Fruit fly (Drosophila melanogaster) whole organism, embryonic: ENCODE measurements around the gene Ac13E.
A peak's percentile ranks its signal among the peaks of the same experiment; 100 is the strongest.

ENCODE experiments used
- ATbp ChIP-seq: fragments of 200-800 bp; sonication (Bioruptor generic); optimal IDR thresholded peaks from 2 replicates; lab custom pipeline; 2017; ENCODE audit warnings: missing biosample characterization, mild to moderate bottlenecking, missing genetic modification characterization, missing genetic modification reagents
- Atf3 ChIP-seq: fragments of 200-800 bp; sonication (Bioruptor generic); optimal IDR thresholded peaks from 3 replicates; lab custom pipeline; 2016; ENCODE audit warnings: missing biosample characterization, missing genetic modification characterization
- Atf6 ChIP-seq: fragments of 200-800 bp; sonication (Bioruptor generic); IDR thresholded peaks from 2 replicates; pipeline ENCODE4 v1.3.6; 2022; ENCODE audit warnings: missing biosample characterization, missing genetic modification characterization
- B-H2 ChIP-seq: fragments of 200-800 bp; sonication (Bioruptor generic); optimal IDR thresholded peaks from 2 replicates; lab custom pipeline; 2018; ENCODE audit warnings: missing biosample characterization, mild to moderate bottlenecking, missing genetic modification characterization
- CG10147 ChIP-seq: fragments of 200-800 bp; sonication (Bioruptor generic); optimal IDR thresholded peaks from 2 replicates; lab custom pipeline; 2019; ENCODE audit warnings: missing biosample characterization, mild to moderate bottlenecking, missing genetic modification characterization, moderate library complexity
- CG10274 ChIP-seq: fragments of 200-800 bp; sonication (Bioruptor generic); optimal IDR thresholded peaks from 3 replicates; lab custom pipeline; 2017; ENCODE audit warnings: missing biosample characterization, mild to moderate bottlenecking, missing genetic modification characterization
- CG12299 ChIP-seq: fragments of 200-800 bp; sonication (Bioruptor generic); optimal IDR thresholded peaks from 2 replicates; lab custom pipeline; 2018; ENCODE audit warnings: missing biosample characterization, mild to moderate bottlenecking, missing genetic modification characterization
- CG14014 ChIP-seq: fragments of 200-800 bp; sonication (Bioruptor generic); IDR thresholded peaks from 2 replicates; pipeline ENCODE4 v1.3.6; 2022; ENCODE audit warnings: missing biosample characterization, missing genetic modification characterization
- CG14050 ChIP-seq: fragments of 200-800 bp; sonication (Bioruptor generic); IDR thresholded peaks from 3 replicates; pipeline ENCODE4 v1.3.6; 2022; ENCODE audit warnings: missing biosample characterization, missing genetic modification characterization
- CG14441 ChIP-seq: fragments of 200-800 bp; sonication (Bioruptor generic); IDR thresholded peaks from 2 replicates; pipeline ENCODE4 v1.3.6; 2022; ENCODE audit warnings: missing biosample characterization, missing genetic modification characterization
- CG17385 ChIP-seq: fragments of 200-800 bp; sonication (Bioruptor generic); optimal IDR thresholded peaks from 3 replicates; lab custom pipeline; 2018; ENCODE audit warnings: missing biosample characterization, mild to moderate bottlenecking, missing genetic modification characterization
- CG31441 ChIP-seq: fragments of 200-800 bp; sonication (Bioruptor generic); IDR thresholded peaks from 2 replicates; pipeline ENCODE4 v1.3.6; 2022; ENCODE audit warnings: missing biosample characterization, missing genetic modification characterization
- CG33213 ChIP-seq: fragments of 200-800 bp; sonication (Bioruptor generic); optimal IDR thresholded peaks from 3 replicates; lab custom pipeline; 2016; ENCODE audit warnings: missing biosample characterization, missing genetic modification characterization
- CG3838 ChIP-seq: fragments of 200-800 bp; sonication (Bioruptor generic); optimal IDR thresholded peaks from 3 replicates; lab custom pipeline; 2016; ENCODE audit warnings: missing biosample characterization, missing genetic modification characterization
- CG3995 ChIP-seq: fragments of 200-800 bp; sonication (Bioruptor generic); optimal IDR thresholded peaks from 3 replicates; lab custom pipeline; 2016; ENCODE audit warnings: missing biosample characterization, missing genetic modification characterization
- CG42726 ChIP-seq: fragments of 200-800 bp; sonication (Bioruptor generic); IDR thresholded peaks from 2 replicates; pipeline ENCODE4 v1.3.6; 2022; ENCODE audit warnings: missing biosample characterization, missing genetic modification characterization; ENCODE audit not compliant: partially characterized antibody
- CG5953 ChIP-seq: fragments of 200-800 bp; sonication (Bioruptor generic); IDR thresholded peaks from 2 replicates; pipeline ENCODE4 v1.3.6; 2022; ENCODE audit warnings: missing biosample characterization, missing genetic modification characterization
- CG6765 ChIP-seq: fragments of 200-800 bp; sonication (Bioruptor generic); optimal IDR thresholded peaks from 3 replicates; lab custom pipeline; 2017; ENCODE audit warnings: missing biosample characterization, mild to moderate bottlenecking, missing genetic modification characterization
- CG7271 ChIP-seq: fragments of 200-800 bp; sonication (Bioruptor generic); optimal IDR thresholded peaks from 2 replicates; lab custom pipeline; 2018; ENCODE audit warnings: missing biosample characterization, mild to moderate bottlenecking, missing genetic modification characterization, moderate library complexity
- Dref ChIP-seq: fragments of 200-800 bp; sonication (Bioruptor generic); IDR thresholded peaks from 2 replicates; pipeline ENCODE4 v1.3.6; 2022; ENCODE audit warnings: missing biosample characterization, missing genetic modification characterization
- Ets65A ChIP-seq: fragments of 200-800 bp; sonication (Bioruptor generic); peaks from one replicate; lab custom pipeline; 2016; ENCODE audit warnings: missing biosample characterization, missing genetic modification characterization
- Fer2 ChIP-seq: fragments of 200-800 bp; sonication (Bioruptor generic); optimal IDR thresholded peaks from 2 replicates; lab custom pipeline; 2018; ENCODE audit warnings: missing biosample characterization, mild to moderate bottlenecking, missing genetic modification characterization, moderate library complexity
- Hr3 ChIP-seq: fragments of 200-800 bp; sonication (Bioruptor generic); optimal IDR thresholded peaks from 3 replicates; lab custom pipeline; 2016; ENCODE audit warnings: missing biosample characterization, missing genetic modification characterization
- Hr39 ChIP-seq: fragments of >200 bp; optimal IDR thresholded peaks from 2 replicates; lab custom pipeline; 2017
- Lpt ChIP-seq: fragments of >200 bp; optimal IDR thresholded peaks from 2 replicates; lab custom pipeline; 2018; ENCODE audit warnings: missing biosample characterization, missing genetic modification characterization
- MBD-R2 ChIP-seq: fragments of 200-800 bp; sonication (Bioruptor generic); IDR thresholded peaks from 2 replicates; pipeline ENCODE4 v1.3.6; 2022; ENCODE audit warnings: missing biosample characterization, missing genetic modification characterization
- NK7.1 ChIP-seq: fragments of 200-800 bp; sonication (Bioruptor generic); optimal IDR thresholded peaks from 3 replicates; lab custom pipeline; 2016; ENCODE audit warnings: missing biosample characterization, missing genetic modification characterization
- Rx ChIP-seq: fragments of 200-800 bp; sonication (Bioruptor generic); IDR thresholded peaks from 2 replicates; pipeline ENCODE4 v1.3.6; 2022; ENCODE audit warnings: missing biosample characterization, missing genetic modification characterization
- Side ChIP-seq: fragments of 200-800 bp; sonication (Bioruptor generic); optimal IDR thresholded peaks from 2 replicates; lab custom pipeline; 2016; ENCODE audit warnings: missing biosample characterization, missing genetic modification characterization
- Tbp ChIP-seq: fragments of >200 bp; optimal IDR thresholded peaks from 2 replicates; lab custom pipeline; 2018; ENCODE audit warnings: missing biosample characterization, missing genetic modification characterization
- ab ChIP-seq: fragments of 200-800 bp; sonication (Bioruptor generic); optimal IDR thresholded peaks from 2 replicates; lab custom pipeline; 2016; ENCODE audit warnings: missing biosample characterization, missing genetic modification characterization
- abd-A ChIP-seq: fragments of 200-800 bp; sonication (Bioruptor generic); optimal IDR thresholded peaks from 3 replicates; lab custom pipeline; 2019; ENCODE audit warnings: missing biosample characterization, mild to moderate bottlenecking, missing genetic modification characterization, moderate library complexity
- ac ChIP-seq: fragments of 200-800 bp; sonication (Bioruptor generic); optimal IDR thresholded peaks from 3 replicates; lab custom pipeline; 2017; ENCODE audit warnings: missing biosample characterization, mild to moderate bottlenecking, missing genetic modification characterization
- ase ChIP-seq: fragments of 200-800 bp; sonication (Bioruptor generic); IDR thresholded peaks from 3 replicates; pipeline ENCODE4 v1.3.6; 2022; ENCODE audit warnings: missing biosample characterization, missing genetic modification characterization
- cas ChIP-seq: fragments of 200-800 bp; sonication (Bioruptor generic); IDR thresholded peaks from 2 replicates; pipeline ENCODE4 v1.3.6; 2022; ENCODE audit warnings: missing biosample characterization, missing genetic modification characterization
- crp ChIP-seq, 2 experiments: fragments of 200-800 bp; sonication (Bioruptor generic); optimal IDR thresholded peaks; 2 replicates in 1 of 2; 3 replicates in 1 of 2; lab custom pipeline; 2017; ENCODE audit warnings: missing biosample characterization in 2 of 2, missing genetic modification characterization in 2 of 2, mild to moderate bottlenecking in 1 of 2, moderate library complexity in 1 of 2
- dati ChIP-seq: fragments of 200-800 bp; sonication (Bioruptor generic); IDR thresholded peaks from 2 replicates; pipeline ENCODE4 v1.3.6; 2022; ENCODE audit warnings: missing biosample characterization, missing genetic modification characterization
- eve ChIP-seq, 2 experiments: fragments of >200 bp; optimal IDR thresholded peaks; 2 replicates each; lab custom pipeline; 2017; ENCODE audit warnings: missing biosample characterization in 2 of 2, missing genetic modification characterization in 2 of 2
- eyg ChIP-seq: fragments of 200-800 bp; sonication (Bioruptor generic); optimal IDR thresholded peaks from 3 replicates; lab custom pipeline; 2016; ENCODE audit warnings: missing biosample characterization, missing genetic modification characterization
- fd96Cb ChIP-seq: fragments of 200-800 bp; sonication (Bioruptor generic); optimal IDR thresholded peaks from 2 replicates; lab custom pipeline; 2018; ENCODE audit warnings: missing biosample characterization, mild to moderate bottlenecking, missing genetic modification characterization, moderate library complexity
- hb ChIP-seq: fragments of 200-800 bp; sonication (Bioruptor generic); IDR thresholded peaks from 3 replicates; pipeline ENCODE4 v1.3.6; 2022; ENCODE audit warnings: missing biosample characterization, missing genetic modification characterization; ENCODE audit not compliant: partially characterized antibody
- her ChIP-seq: fragments of 200-800 bp; sonication (Bioruptor generic); optimal IDR thresholded peaks from 2 replicates; lab custom pipeline; 2016; ENCODE audit warnings: missing biosample characterization, missing genetic modification characterization
- insv ChIP-seq, 2 experiments: fragments of 200-800 bp; sonication (Bioruptor generic); optimal IDR thresholded peaks; 3 replicates each; lab custom pipeline; 2016 to 2018; ENCODE audit warnings: missing biosample characterization in 2 of 2, missing genetic modification characterization in 2 of 2
- jigr1 ChIP-seq: fragments of 200-800 bp; sonication (Bioruptor generic); IDR thresholded peaks from 3 replicates; pipeline ENCODE4 v1.3.6; 2022; ENCODE audit warnings: missing biosample characterization, missing genetic modification characterization
- pan ChIP-seq, 4 experiments: fragments of >200 bp in 3 of 4; fragments of 200-800 bp in 1 of 4; sonication (Bioruptor generic) in 1 of 4; optimal IDR thresholded peaks in 3 of 4; IDR thresholded peaks in 1 of 4; 2 replicates each; pipeline versions ENCODE4 v1.3.6 to Lab custom; 2017 to 2022; ENCODE audit warnings: missing biosample characterization in 2 of 4, missing genetic modification characterization in 2 of 4, mixed read lengths in 1 of 4
- sc ChIP-seq, 3 experiments: fragments of >200 bp in 2 of 3; fragments of 200-800 bp in 1 of 3; sonication (Bioruptor generic) in 1 of 3; optimal IDR thresholded peaks; 2 replicates in 2 of 3; 3 replicates in 1 of 3; lab custom pipeline; 2017; ENCODE audit warnings: mild to moderate bottlenecking in 1 of 3, missing biosample characterization in 1 of 3, missing genetic modification characterization in 1 of 3, missing genetic modification reagents in 1 of 3
- sima ChIP-seq: fragments of 200-800 bp; sonication (Bioruptor generic); optimal IDR thresholded peaks from 2 replicates; lab custom pipeline; 2016; ENCODE audit warnings: missing biosample characterization, missing genetic modification characterization
- slou ChIP-seq: fragments of 200-800 bp; sonication (Bioruptor generic); optimal IDR thresholded peaks from 3 replicates; lab custom pipeline; 2016; ENCODE audit warnings: missing biosample characterization, missing genetic modification characterization
- sug ChIP-seq: fragments of 200-800 bp; optimal IDR thresholded peaks from 2 replicates; lab custom pipeline; 2019; ENCODE audit warnings: missing biosample characterization, mild to moderate bottlenecking, missing genetic modification characterization, moderate library complexity
- tgo ChIP-seq: fragments of 200-800 bp; sonication (Bioruptor generic); IDR thresholded peaks from 3 replicates; pipeline ENCODE4 v1.3.6; 2022; ENCODE audit warnings: missing biosample characterization, missing genetic modification characterization
- toy ChIP-seq: fragments of 200-800 bp; sonication (Bioruptor generic); IDR thresholded peaks from 2 replicates; pipeline ENCODE4 v1.3.6; 2022; ENCODE audit warnings: missing biosample characterization, missing genetic modification characterization
- wdn ChIP-seq: fragments of 200-800 bp; sonication (Bioruptor generic); IDR thresholded peaks from 2 replicates; pipeline ENCODE4 v1.3.6; 2022; ENCODE audit warnings: missing biosample characterization, missing genetic modification characterization

Ac13E gene

dm6 chrX:15582853-15583252, 28.8 kb upstream of the Ac13E start, which contains the start of the genes CG9215 and CG8097 (continued):
- TF ChIP-seq CG42726 (GFP tag; lab: Robert Waterston, UW) (peak; percentile 68; the same call in 1 of the 2 replicates), insv (GFP tag; optimal IDR thresholded peaks at IDR 0.05; lab: Kevin White, UChicago) (no peak), ab (GFP tag; lab: Kevin White, UChicago) (no peak), her (GFP tag; lab: Kevin White, UChicago) (no peak), Tbp (GFP tag; lab: Kevin White, UChicago) (no peak), sc (optimal IDR thresholded peaks at IDR 0.05; lab: Kevin White, UChicago) (no peak), sc (GFP tag; optimal IDR thresholded peaks at IDR 0.05; lab: Kevin White, UChicago) (no peak), cas (GFP tag; lab: Robert Waterston, UW) (no peak), CG7271 (tag; lab: Kevin White, UChicago) (no peak), Dref (GFP tag; lab: Robert Waterston, UW) (peak; percentile 73), dati (GFP tag; lab: Robert Waterston, UW) (no peak), sug (tag; lab: Kevin White, UChicago) (peak; percentile 71), CG14050 (no peak), CG12299 (tag; lab: Kevin White, UChicago) (no peak), NK7.1 (GFP tag; lab: Kevin White, UChicago) (no peak), CG10274 (GFP tag; lab: Kevin White, UChicago) (no peak), ase (GFP tag; lab: Robert Waterston, UW) (no peak), eyg (GFP tag; lab: Kevin White, UChicago) (no peak), toy (GFP tag; lab: Robert Waterston, UW) (no peak), B-H2 (GFP tag; lab: Kevin White, UChicago) (no peak), abd-A (tag; lab: Kevin White, UChicago) (no peak), Atf3 (GFP tag; lab: Kevin White, UChicago) (no peak), MBD-R2 (peak; percentile 61), ATbp (GFP tag; lab: Kevin White, UChicago) (no peak), Atf6 (GFP tag; lab: Robert Waterston, UW) (0 out of 2 replicates have a peak, but pooled peaks have one; percentile 38), Side (GFP tag; lab: Kevin White, UChicago) (peak; percentile 43), CG14441 (no peak), Rx (GFP tag; lab: Robert Waterston, UW) (no peak), CG14014 (GFP tag; lab: Robert Waterston, UW) (no peak), hb (GFP tag; lab: Robert Waterston, UW) (peak; percentile 91), crp (GFP tag; optimal IDR thresholded peaks at IDR 0.05; lab: Kevin White, UChicago) (peak in 1 of 2 experiments; percentile 25), ac (GFP tag; lab: Kevin White, UChicago) (no peak), CG5953 (no peak), CG6765 (GFP tag; lab: Kevin White, UChicago) (no peak), Hr3 (GFP tag; lab: Kevin White, UChicago) (no peak), pan (optimal IDR thresholded peaks at IDR 0.05; lab: Kevin White, UChicago) (no peak), pan (GFP tag; optimal IDR thresholded peaks at IDR 0.05 in 1 of 2, IDR thresholded peaks at IDR 0.05 in 1 of 2) (no peak), Ets65A (peak; percentile 43), jigr1 (no peak), slou (GFP tag; lab: Kevin White, UChicago) (peak; percentile 36), fd96Cb (no peak), Lpt (GFP tag; lab: Kevin White, UChicago) (no peak), CG31441 (no peak), eve (GFP tag; optimal IDR thresholded peaks at IDR 0.05; lab: Kevin White, UChicago) (no peak), Fer2 (tag; lab: Kevin White, UChicago) (no peak), wdn (GFP tag; lab: Robert Waterston, UW) (no peak), CG3838 (GFP tag; lab: Kevin White, UChicago) (no peak), CG3995 (GFP tag; lab: Kevin White, UChicago) (peak; percentile 81), tgo (GFP tag; lab: Robert Waterston, UW) (no peak), CG10147 (GFP tag; lab: Kevin White, UChicago) (peak; percentile 37), Hr39 (lab: Kevin White, UChicago) (no peak), sima (no peak), CG17385 (GFP tag; lab: Kevin White, UChicago) (no peak), CG33213 (GFP tag; lab: Kevin White, UChicago) (peak; percentile 3)
